Worm (Caenorhabditis elegans) whole organism, L2 larva: ENCODE measurements around the gene rpt-6.
"Not testable (repeated sequence)": the region's sequence is repeated elsewhere in the genome, so short reads cannot be mapped to it uniquely, and the experiment has no call there.

Source experiments
- R02D3.7 ChIP-seq: fragments of 150-350 bp; optimal IDR thresholded peaks from 2 replicates; lab custom pipeline; 2014; ENCODE audit warnings: missing biosample characterization, missing genetic modification characterization
- alr-1 ChIP-seq: fragments of 150-350 bp; optimal IDR thresholded peaks from 2 replicates; lab custom pipeline; 2014; ENCODE audit warnings: missing biosample characterization, missing genetic modification characterization
- aly-2 ChIP-seq: fragments of 150-350 bp; optimal IDR thresholded peaks from 2 replicates; lab custom pipeline; 2014; ENCODE audit warnings: missing biosample characterization, missing genetic modification characterization
- blmp-1 ChIP-seq: sonication (generic microtip); optimal IDR thresholded peaks from 2 replicates; lab custom pipeline; 2017; ENCODE audit warnings: missing genetic modification characterization, mild to moderate bottlenecking, missing compliant biosample characterization, antibody characterized with exemption, moderate library complexity; ENCODE audit not compliant: insufficient read depth
- ceh-16 ChIP-seq: fragments of 150-350 bp; optimal IDR thresholded peaks from 2 replicates; lab custom pipeline; 2014; ENCODE audit warnings: missing biosample characterization, missing genetic modification characterization
- ceh-82 ChIP-seq: fragments of 150-350 bp; optimal IDR thresholded peaks from 2 replicates; lab custom pipeline; 2014; ENCODE audit warnings: missing biosample characterization, missing genetic modification characterization
- dmd-4 ChIP-seq: sonication (generic microtip); optimal IDR thresholded peaks from 2 replicates; lab custom pipeline; 2017; ENCODE audit warnings: missing biosample characterization, missing genetic modification characterization
- elt-3 ChIP-seq: sonication (generic microtip); optimal IDR thresholded peaks from 2 replicates; lab custom pipeline; 2017; ENCODE audit warnings: missing biosample characterization, missing genetic modification characterization
- fos-1 ChIP-seq: fragments of 150-350 bp; optimal IDR thresholded peaks from 2 replicates; lab custom pipeline; 2014; ENCODE audit warnings: missing biosample characterization, missing genetic modification characterization
- gmeb-1 ChIP-seq: fragments of 150-350 bp; optimal IDR thresholded peaks from 2 replicates; lab custom pipeline; 2014; ENCODE audit warnings: missing biosample characterization, missing genetic modification characterization
- lin-11 ChIP-seq: fragments of 150-350 bp; sonication (generic microtip); optimal IDR thresholded peaks from 2 replicates; lab custom pipeline; 2014; ENCODE audit warnings: missing biosample characterization, missing genetic modification characterization, inconsistent platforms, mixed read lengths
- lin-13 ChIP-seq: fragments of 150-350 bp; optimal IDR thresholded peaks from 2 replicates; lab custom pipeline; 2014; ENCODE audit warnings: missing biosample characterization, missing genetic modification reagents, missing genetic modification characterization
- lin-39 ChIP-seq: fragments of 150-350 bp; optimal IDR thresholded peaks from 2 replicates; lab custom pipeline; 2014; ENCODE audit warnings: missing biosample characterization, missing genetic modification reagents, missing genetic modification characterization
- lsy-2 ChIP-seq, 2 experiments: fragments of 150-350 bp in 1 of 2; sonication (generic microtip) in 1 of 2; optimal IDR thresholded peaks; 2 replicates each; lab custom pipeline; 2014 to 2017; ENCODE audit warnings: missing biosample characterization in 2 of 2, missing genetic modification characterization in 2 of 2
- mab-5 ChIP-seq: fragments of 150-350 bp; optimal IDR thresholded peaks from 2 replicates; lab custom pipeline; 2014; ENCODE audit warnings: missing biosample characterization, missing genetic modification characterization
- mbf-1 ChIP-seq: sonication (generic microtip); optimal IDR thresholded peaks from 2 replicates; lab custom pipeline; 2017; ENCODE audit warnings: missing biosample characterization, missing genetic modification characterization
- nhr-10 ChIP-seq: sonication (generic microtip); optimal IDR thresholded peaks from 2 replicates; lab custom pipeline; 2017; ENCODE audit warnings: missing biosample characterization, missing genetic modification characterization
- nhr-11 ChIP-seq: fragments of 150-350 bp; optimal IDR thresholded peaks from 2 replicates; lab custom pipeline; 2014; ENCODE audit warnings: missing biosample characterization, missing genetic modification characterization
- nhr-12 ChIP-seq: fragments of 150-350 bp; optimal IDR thresholded peaks from 2 replicates; lab custom pipeline; 2014; ENCODE audit warnings: missing biosample characterization, missing genetic modification characterization
- nhr-129 ChIP-seq: fragments of 150-350 bp; optimal IDR thresholded peaks from 2 replicates; lab custom pipeline; 2014; ENCODE audit warnings: missing biosample characterization, missing genetic modification characterization
- nhr-21 ChIP-seq: fragments of 150-350 bp; optimal IDR thresholded peaks from 2 replicates; lab custom pipeline; 2014; ENCODE audit warnings: missing biosample characterization, missing genetic modification characterization
- nhr-237 ChIP-seq: fragments of 150-350 bp; optimal IDR thresholded peaks from 2 replicates; lab custom pipeline; 2014; ENCODE audit warnings: missing biosample characterization, missing genetic modification characterization
- nhr-25 ChIP-seq: fragments of 150-350 bp; sonication (generic microtip); optimal IDR thresholded peaks from 3 replicates; lab custom pipeline; 2014; ENCODE audit warnings: missing biosample characterization, missing genetic modification characterization
- peb-1 ChIP-seq: fragments of 150-350 bp; optimal IDR thresholded peaks from 2 replicates; lab custom pipeline; 2014; ENCODE audit warnings: missing biosample characterization, missing genetic modification characterization
- skn-1 ChIP-seq: sonication (generic microtip); optimal IDR thresholded peaks from 2 replicates; lab custom pipeline; 2017; ENCODE audit warnings: missing biosample characterization, missing genetic modification characterization
- sma-3 ChIP-seq: sonication (generic microtip); optimal IDR thresholded peaks from 2 replicates; lab custom pipeline; 2016; ENCODE audit warnings: missing genetic modification reagents, missing genetic modification characterization, missing compliant biosample characterization
- sma-9 ChIP-seq, 2 experiments: fragments of 150-350 bp in 1 of 2; sonication (generic microtip) in 1 of 2; optimal IDR thresholded peaks; 2 replicates each; lab custom pipeline; 2014 to 2016; ENCODE audit warnings: missing genetic modification characterization in 2 of 2, mild to moderate bottlenecking in 1 of 2, missing biosample characterization in 1 of 2, missing compliant biosample characterization in 1 of 2, missing genetic modification reagents in 1 of 2, moderate library complexity in 1 of 2
- snpc-4 ChIP-seq: fragments of 150-350 bp; optimal IDR thresholded peaks from 2 replicates; lab custom pipeline; 2014; ENCODE audit warnings: missing biosample characterization, missing genetic modification characterization
- unc-39 ChIP-seq: fragments of 150-350 bp; optimal IDR thresholded peaks from 2 replicates; lab custom pipeline; 2014; ENCODE audit warnings: missing biosample characterization, missing genetic modification characterization
- unc-55 ChIP-seq: fragments of 150-350 bp; sonication (generic microtip); optimal IDR thresholded peaks from 3 replicates; lab custom pipeline; 2014; ENCODE audit warnings: missing biosample characterization, missing genetic modification reagents, missing genetic modification characterization
- ztf-4 ChIP-seq: fragments of 150-350 bp; optimal IDR thresholded peaks from 2 replicates; lab custom pipeline; 2014; ENCODE audit warnings: missing biosample characterization, missing genetic modification characterization

rpt-6 gene

ce11 chrIII:12377198-12377662, 7.0 kb downstream of the rpt-6 start, which contains the start of gene pph-4.2 (continued):
- TF ChIP-seq nhr-21 (tag; lab: Kevin White, UChicago) (no peak), dmd-4 (tag; lab: Kevin White, UChicago) (no peak), mbf-1 (no peak), ceh-82 (tag; lab: Kevin White, UChicago) (no peak), gmeb-1 (peak; percentile 92)

- TF ChIP-seq ztf-4; ceh-16 (tag; lab: Kevin White, UChicago); sma-9 (GFP tag; optimal IDR thresholded peaks at IDR 0.05; lab: Kevin White, UChicago); sma-9 (tag; optimal IDR thresholded peaks at IDR 0.05; lab: Kevin White, UChicago): not testable (repeated sequence)
These were observed 13.5 kb downstream of the rpt-6 start, which contains the start of gene Y49E10.4 for ce11 chrIII:12383709-12384108. TSS of gene Y49E10.4 (minus strand) at chrIII:12383809.

DNA sequence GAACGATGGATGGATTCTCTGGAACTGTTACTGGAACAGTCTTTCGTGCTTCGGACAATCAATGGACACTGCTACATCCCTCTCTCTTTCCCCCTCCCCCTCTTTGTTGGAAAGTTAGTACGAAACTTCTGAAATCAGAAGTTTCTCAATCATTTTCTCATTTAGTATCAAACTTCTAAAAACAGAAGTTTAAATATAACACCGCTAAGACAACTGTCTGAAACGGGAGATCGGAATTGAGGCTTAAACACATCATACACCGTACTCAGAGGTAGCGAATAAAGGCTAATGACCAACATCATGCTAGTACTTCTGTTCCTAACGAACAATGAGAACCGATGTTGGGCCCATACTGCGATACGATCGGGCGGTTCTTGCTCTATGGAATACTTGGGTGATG, 16.3 kb downstream of the rpt-6 start, which contains the start of gene Y49E10.30:
Gene Y49E10.30 (plus strand): TSS at position 301 of the 400 bp plus-strand sequence.
- TF ChIP-seq fos-1, nhr-10, ceh-16 (tag; lab: Kevin White, UChicago): not testable (repeated sequence)

ce11 chrIII:12388106-12388505, 17.9 kb downstream of the rpt-6 start:
- no peak for TF ChIP-seq sma-9 (GFP tag; optimal IDR thresholded peaks at IDR 0.05; lab: Kevin White, UChicago)
- TF ChIP-seq sma-9 (tag; optimal IDR thresholded peaks at IDR 0.05; lab: Kevin White, UChicago): no peak
- no peak for TF ChIP-seq unc-55 (GFP tag; lab: Kevin White, UChicago)

DNA sequence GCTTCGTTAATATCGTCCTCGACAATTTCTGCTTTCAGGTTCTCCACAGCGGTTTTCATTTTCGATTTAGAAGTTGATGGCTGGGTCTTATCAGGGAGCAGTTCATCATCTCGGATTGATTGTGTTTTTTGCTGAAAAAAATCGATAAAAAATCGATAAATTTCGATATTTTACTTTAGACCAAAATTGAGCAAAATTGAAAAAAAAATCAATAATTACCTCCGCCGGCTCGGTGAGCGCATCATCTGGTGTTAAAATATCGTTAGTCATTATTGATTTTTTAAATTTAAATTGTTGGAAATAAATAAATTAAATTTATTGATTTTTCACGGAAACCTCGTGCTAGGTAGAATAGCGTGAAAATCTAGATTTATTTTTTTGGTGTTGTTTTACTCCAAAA, 24.8 kb downstream of the rpt-6 start, which contains the start of gene Y49E10.10:
Gene Y49E10.10 (plus strand): TSS at position 381 of the 400 bp plus-strand sequence.
- TF ChIP-seq nhr-129 (tag; lab: Kevin White, UChicago) (no peak), peb-1 (tag; lab: Kevin White, UChicago) (no peak), snpc-4 (tag; lab: Kevin White, UChicago) (no peak), lsy-2 (tag; optimal IDR thresholded peaks at IDR 0.05; lab: Kevin White, UChicago) (no peak), nhr-237 (no peak), mab-5 (tag; lab: Kevin White, UChicago) (no peak), nhr-25 (no peak), nhr-11 (tag; lab: Kevin White, UChicago) (no peak), blmp-1 (tag; lab: Kevin White, UChicago) (no peak), unc-39 (no peak), aly-2 (no peak)

DNA sequence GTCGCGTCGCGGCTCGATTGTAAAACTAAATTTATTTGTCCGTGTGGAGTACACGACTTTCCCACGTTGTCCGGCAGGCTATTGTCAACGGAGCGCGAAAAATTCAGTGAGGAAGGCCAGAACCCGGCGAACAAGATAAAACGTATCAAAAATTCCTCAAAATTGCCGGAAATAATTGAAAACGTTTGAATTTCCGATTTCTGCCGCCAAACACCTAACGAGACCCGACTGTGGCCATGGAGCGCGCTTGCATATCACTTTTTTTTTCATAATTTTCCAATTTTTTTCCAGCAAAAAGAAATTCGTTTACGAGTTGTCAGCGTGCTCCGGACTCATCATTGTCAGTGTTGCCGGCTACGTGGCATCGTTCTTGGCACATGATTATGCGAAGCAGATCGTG, 28.2 kb downstream of the rpt-6 start:
- no peak for TF ChIP-seq ceh-82 (tag; lab: Kevin White, UChicago)
- TF ChIP-seq mab-5 (tag; lab: Kevin White, UChicago): no peak
- no peak for TF ChIP-seq mbf-1
- no peak for TF ChIP-seq ztf-4
- TF ChIP-seq lin-39 (tag; lab: Kevin White, UChicago): no peak
- no peak for TF ChIP-seq alr-1 (tag; lab: Kevin White, UChicago)
- no peak for TF ChIP-seq blmp-1 (tag; lab: Kevin White, UChicago)
- TF ChIP-seq lin-11 (tag; lab: Kevin White, UChicago): no peak
- TF ChIP-seq nhr-25: no peak
- no peak for TF ChIP-seq peb-1 (tag; lab: Kevin White, UChicago)
- TF ChIP-seq nhr-12 (tag; lab: Kevin White, UChicago): no peak
- TF ChIP-seq nhr-21 (tag; lab: Kevin White, UChicago): no peak
- TF ChIP-seq lin-13 (GFP tag; lab: Kevin White, UChicago): no peak
- no peak for TF ChIP-seq skn-1
- no peak for TF ChIP-seq gmeb-1

DNA sequence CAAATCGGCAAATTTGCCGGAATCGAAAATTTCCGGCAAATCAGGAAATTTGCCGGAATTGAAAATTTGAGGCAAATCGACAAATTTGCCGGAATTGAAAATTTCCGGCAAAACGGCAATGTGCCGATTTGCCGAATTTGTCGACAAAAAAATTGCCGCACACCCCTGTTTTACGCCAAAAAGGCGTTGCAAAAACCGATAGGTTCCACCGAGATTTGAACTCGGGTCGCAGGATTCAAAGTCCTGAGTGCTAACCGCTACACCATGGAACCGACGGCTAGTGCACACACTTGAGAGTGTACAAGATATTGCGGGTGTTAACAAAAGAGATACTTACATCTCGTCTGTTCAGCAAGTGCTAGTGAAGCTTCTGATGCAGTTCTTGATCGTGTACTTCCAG, 29.5 kb downstream of the rpt-6 start:
- peak in 1 of 2 experiments; percentile 12 for TF ChIP-seq lsy-2 (tag; optimal IDR thresholded peaks at IDR 0.05; lab: Kevin White, UChicago)
- no peak for TF ChIP-seq R02D3.7 (tag; lab: Kevin White, UChicago)
- TF ChIP-seq lin-39 (tag; lab: Kevin White, UChicago): no peak
- no peak for TF ChIP-seq aly-2
- TF ChIP-seq nhr-129 (tag; lab: Kevin White, UChicago): peak; percentile 59
- TF ChIP-seq lin-11 (tag; lab: Kevin White, UChicago): no peak
- no peak for TF ChIP-seq blmp-1 (tag; lab: Kevin White, UChicago)
- TF ChIP-seq sma-3 (GFP tag; lab: Kevin White, UChicago): peak; percentile 2
- TF ChIP-seq elt-3 (tag; lab: Kevin White, UChicago): no peak
- peak; percentile 6 for TF ChIP-seq unc-55 (GFP tag; lab: Kevin White, UChicago)
- no peak for TF ChIP-seq dmd-4 (tag; lab: Kevin White, UChicago)
